Fruit fly (Drosophila melanogaster) whole organism, embryonic: Measurements from ENCODE around the gene CG34176.

Source experiments
- ATbp ChIP-seq: fragments of 200-800 bp; sonication (Bioruptor generic); optimal IDR thresholded peaks from 2 replicates; lab custom pipeline; 2017; ENCODE audit warnings: missing biosample characterization, mild to moderate bottlenecking, missing genetic modification characterization, missing genetic modification reagents
- Atf3 ChIP-seq: fragments of 200-800 bp; sonication (Bioruptor generic); optimal IDR thresholded peaks from 3 replicates; lab custom pipeline; 2016; ENCODE audit warnings: missing biosample characterization, missing genetic modification characterization
- Awh ChIP-seq: fragments of 200-800 bp; sonication (Bioruptor generic); IDR thresholded peaks from 2 replicates; pipeline ENCODE4, ENCODE4 v1.3.6; 2022; ENCODE audit warnings: missing biosample characterization, missing genetic modification characterization
- BtbVII ChIP-seq: fragments of 200-800 bp; sonication (Bioruptor generic); optimal IDR thresholded peaks from 3 replicates; lab custom pipeline; 2017; ENCODE audit warnings: missing biosample characterization, mild to moderate bottlenecking, missing genetic modification characterization
- CG10431 ChIP-seq: fragments of 200-800 bp; sonication (Bioruptor generic); optimal IDR thresholded peaks from 3 replicates; lab custom pipeline; 2018; ENCODE audit warnings: missing biosample characterization, mild to moderate bottlenecking, missing genetic modification characterization
- CG11504 ChIP-seq: fragments of 200-800 bp; sonication (Bioruptor generic); optimal IDR thresholded peaks from 3 replicates; lab custom pipeline; 2019; ENCODE audit warnings: missing biosample characterization, mild to moderate bottlenecking, missing genetic modification characterization, moderate library complexity
- CG12236 ChIP-seq: fragments of 200-800 bp; sonication (Bioruptor generic); optimal IDR thresholded peaks from 2 replicates; lab custom pipeline; 2016; ENCODE audit warnings: missing biosample characterization, missing genetic modification characterization
- CG12391 ChIP-seq: fragments of 200-800 bp; sonication (Bioruptor generic); optimal IDR thresholded peaks from 3 replicates; lab custom pipeline; 2018; ENCODE audit warnings: missing biosample characterization, mild to moderate bottlenecking, missing genetic modification characterization, moderate library complexity
- CG12942 ChIP-seq: fragments of 200-800 bp; sonication (Bioruptor generic); optimal IDR thresholded peaks from 3 replicates; lab custom pipeline; 2016; ENCODE audit warnings: missing biosample characterization, missing genetic modification characterization
- CG13424 ChIP-seq: fragments of 200-800 bp; sonication (Bioruptor generic); optimal IDR thresholded peaks from 2 replicates; lab custom pipeline; 2019; ENCODE audit warnings: missing biosample characterization, mild to moderate bottlenecking, missing genetic modification characterization, moderate library complexity
- CG14710 ChIP-seq: fragments of 200-800 bp; sonication (Bioruptor generic); optimal IDR thresholded peaks from 3 replicates; lab custom pipeline; 2019; ENCODE audit warnings: missing biosample characterization, mild to moderate bottlenecking, missing genetic modification characterization, moderate library complexity
- CG14860 ChIP-seq: fragments of 200-800 bp; sonication (Bioruptor generic); IDR thresholded peaks from 3 replicates; pipeline ENCODE4 v1.3.6; 2022; ENCODE audit warnings: missing biosample characterization, missing genetic modification characterization; ENCODE audit not compliant: partially characterized antibody
- CG17829 ChIP-seq: fragments of 200-800 bp; optimal IDR thresholded peaks from 2 replicates; lab custom pipeline; 2019; ENCODE audit warnings: missing biosample characterization, mild to moderate bottlenecking, missing genetic modification characterization, moderate library complexity
- CG2129 ChIP-seq: fragments of 200-800 bp; sonication (Bioruptor generic); IDR thresholded peaks from 2 replicates; pipeline ENCODE4 v1.3.6; 2022; ENCODE audit warnings: missing biosample characterization, missing genetic modification characterization; ENCODE audit not compliant: partially characterized antibody
- CG2889 ChIP-seq: fragments of 200-800 bp; sonication (Bioruptor generic); IDR thresholded peaks from 3 replicates; pipeline ENCODE4 v1.3.6; 2022; ENCODE audit warnings: missing biosample characterization, missing genetic modification characterization
- CG31224 ChIP-seq: fragments of 200-800 bp; sonication (Bioruptor generic); IDR thresholded peaks from 2 replicates; pipeline ENCODE4 v1.3.6; 2022; ENCODE audit warnings: missing biosample characterization, missing genetic modification characterization
- CG4730 ChIP-seq: fragments of 200-800 bp; sonication (Bioruptor generic); IDR thresholded peaks from 2 replicates; pipeline ENCODE4 v1.3.6; 2022; ENCODE audit warnings: missing biosample characterization, missing genetic modification characterization
- CG5180 ChIP-seq: fragments of 200-800 bp; sonication (Bioruptor generic); optimal IDR thresholded peaks from 3 replicates; lab custom pipeline; 2017; ENCODE audit warnings: missing biosample characterization, missing genetic modification characterization, mild to moderate bottlenecking, moderate library complexity, missing genetic modification reagents
- CG8281 ChIP-seq: fragments of 200-800 bp; sonication (Bioruptor generic); optimal IDR thresholded peaks from 2 replicates; lab custom pipeline; 2018; ENCODE audit warnings: missing biosample characterization, mild to moderate bottlenecking, missing genetic modification characterization, moderate library complexity
- CG8290 ChIP-seq, 3 experiments: fragments of 200-800 bp; sonication (Bioruptor generic); optimal IDR thresholded peaks; 2 replicates each; lab custom pipeline; 2016 to 2019; ENCODE audit warnings: missing biosample characterization in 3 of 3, missing genetic modification characterization in 3 of 3, mild to moderate bottlenecking in 2 of 3, moderate library complexity in 1 of 3
- Camta ChIP-seq: fragments of 200-800 bp; sonication (Bioruptor generic); optimal IDR thresholded peaks from 2 replicates; lab custom pipeline; 2016; ENCODE audit warnings: missing biosample characterization, missing genetic modification characterization
- CkIIα-i1 ChIP-seq: fragments of 200-800 bp; sonication (Bioruptor generic); IDR thresholded peaks from 2 replicates; pipeline ENCODE4 v1.3.6; 2022; ENCODE audit warnings: missing biosample characterization, missing genetic modification characterization
- Doc2 ChIP-seq: fragments of 200-800 bp; sonication (Bioruptor generic); IDR thresholded peaks from 2 replicates; pipeline ENCODE4 v1.3.6; 2022; ENCODE audit warnings: missing biosample characterization, missing genetic modification characterization
- Fer2 ChIP-seq: fragments of 200-800 bp; sonication (Bioruptor generic); optimal IDR thresholded peaks from 2 replicates; lab custom pipeline; 2018; ENCODE audit warnings: missing biosample characterization, mild to moderate bottlenecking, missing genetic modification characterization, moderate library complexity
- Hand ChIP-seq: fragments of 200-800 bp; sonication (Bioruptor generic); optimal IDR thresholded peaks from 2 replicates; lab custom pipeline; 2017; ENCODE audit warnings: mild to moderate bottlenecking, missing biosample characterization, missing genetic modification reagents, missing genetic modification characterization
- Lim3 ChIP-seq: fragments of 200-800 bp; sonication (Bioruptor generic); IDR thresholded peaks from 2 replicates; pipeline ENCODE4 v1.3.6; 2022; ENCODE audit warnings: missing biosample characterization, missing genetic modification characterization
- NC2α ChIP-seq: fragments of 200-800 bp; sonication (Bioruptor generic); optimal IDR thresholded peaks from 2 replicates; lab custom pipeline; 2016; ENCODE audit warnings: missing biosample characterization, missing genetic modification characterization
- NfI ChIP-seq: fragments of 200-800 bp; sonication (Bioruptor generic); optimal IDR thresholded peaks from 3 replicates; lab custom pipeline; 2018; ENCODE audit warnings: missing biosample characterization, mild to moderate bottlenecking, missing genetic modification characterization, moderate library complexity
- Side ChIP-seq: fragments of 200-800 bp; sonication (Bioruptor generic); optimal IDR thresholded peaks from 2 replicates; lab custom pipeline; 2016; ENCODE audit warnings: missing biosample characterization, missing genetic modification characterization
- aop ChIP-seq: fragments of 200-800 bp; sonication (Bioruptor generic); IDR thresholded peaks from 2 replicates; pipeline ENCODE4 v1.3.6; 2022; ENCODE audit warnings: missing biosample characterization, missing genetic modification characterization
- bab2 ChIP-seq: fragments of 200-800 bp; sonication (Bioruptor generic); optimal IDR thresholded peaks from 2 replicates; lab custom pipeline; 2016; ENCODE audit warnings: missing biosample characterization, missing genetic modification characterization
- bcd ChIP-seq: fragments of 200-800 bp; sonication (Bioruptor generic); optimal IDR thresholded peaks from 2 replicates; lab custom pipeline; 2017; ENCODE audit warnings: missing biosample characterization, mild to moderate bottlenecking, missing genetic modification characterization
- cg ChIP-seq: fragments of 200-800 bp; sonication (Bioruptor generic); optimal IDR thresholded peaks from 3 replicates; lab custom pipeline; 2019; ENCODE audit warnings: missing biosample characterization, mild to moderate bottlenecking, missing genetic modification characterization, moderate library complexity
- dm ChIP-seq: fragments of 200-800 bp; sonication (Bioruptor generic); optimal IDR thresholded peaks from 3 replicates; lab custom pipeline; 2016; ENCODE audit warnings: missing biosample characterization, missing genetic modification characterization
- gce ChIP-seq: fragments of 200-800 bp; sonication (Bioruptor generic); IDR thresholded peaks from 3 replicates; pipeline ENCODE4 v1.3.6; 2022; ENCODE audit warnings: missing biosample characterization, missing genetic modification characterization
- grau ChIP-seq: fragments of 200-800 bp; optimal IDR thresholded peaks from 3 replicates; lab custom pipeline; 2019; ENCODE audit warnings: missing biosample characterization, mild to moderate bottlenecking, missing genetic modification characterization, moderate library complexity
- ham ChIP-seq: fragments of 200-800 bp; sonication (Bioruptor generic); IDR thresholded peaks from 2 replicates; pipeline ENCODE4 v1.3.6; 2022; ENCODE audit warnings: missing biosample characterization, missing genetic modification characterization
- ind ChIP-seq: fragments of 200-800 bp; sonication (Bioruptor generic); optimal IDR thresholded peaks from 3 replicates; lab custom pipeline; 2016; ENCODE audit warnings: missing biosample characterization, missing genetic modification characterization
- lab ChIP-seq: fragments of 200-800 bp; sonication (Bioruptor generic); optimal IDR thresholded peaks from 3 replicates; lab custom pipeline; 2017; ENCODE audit warnings: missing biosample characterization, missing genetic modification characterization, mild to moderate bottlenecking, moderate library complexity, missing genetic modification reagents
- mld ChIP-seq: fragments of 200-800 bp; sonication (Bioruptor generic); IDR thresholded peaks from 3 replicates; pipeline ENCODE4 v1.3.6; 2022; ENCODE audit warnings: missing biosample characterization, missing genetic modification characterization; ENCODE audit not compliant: partially characterized antibody
- nom ChIP-seq: fragments of 200-800 bp; sonication (Bioruptor generic); optimal IDR thresholded peaks from 2 replicates; lab custom pipeline; 2017; ENCODE audit warnings: missing biosample characterization, missing genetic modification characterization, mild to moderate bottlenecking, moderate library complexity, missing genetic modification reagents
- peb ChIP-seq: fragments of 200-800 bp; sonication (Bioruptor generic); IDR thresholded peaks from 2 replicates; pipeline ENCODE4 v1.3.6; 2022; ENCODE audit warnings: missing biosample characterization, missing genetic modification characterization
- row ChIP-seq: fragments of 200-800 bp; sonication (Bioruptor generic); IDR thresholded peaks from 3 replicates; pipeline ENCODE4 v1.3.6; 2022; ENCODE audit warnings: missing biosample characterization, missing genetic modification characterization
- shn ChIP-seq: fragments of 200-800 bp; sonication (Bioruptor generic); optimal IDR thresholded peaks from 3 replicates; lab custom pipeline; 2016; ENCODE audit warnings: missing biosample characterization, missing genetic modification characterization
- sob ChIP-seq: fragments of 200-800 bp; sonication (Bioruptor generic); IDR thresholded peaks from 2 replicates; pipeline ENCODE4 v1.3.6; 2022; ENCODE audit warnings: missing biosample characterization, missing genetic modification characterization
- stc ChIP-seq: fragments of 200-800 bp; sonication (Bioruptor generic); IDR thresholded peaks from 2 replicates; pipeline ENCODE4 v1.3.6; 2022; ENCODE audit warnings: missing biosample characterization, missing genetic modification characterization
- stwl ChIP-seq: fragments of 200-800 bp; sonication (Bioruptor generic); optimal IDR thresholded peaks from 3 replicates; lab custom pipeline; 2018; ENCODE audit warnings: missing biosample characterization, mild to moderate bottlenecking, missing genetic modification characterization, moderate library complexity
- wek ChIP-seq: fragments of 200-800 bp; sonication (Bioruptor generic); optimal IDR thresholded peaks from 3 replicates; lab custom pipeline; 2018; ENCODE audit warnings: missing biosample characterization, mild to moderate bottlenecking, missing genetic modification characterization, moderate library complexity

The CG34176 gene

dm6 chr2L:4030236-4030943, 26.5 kb downstream of the CG34176 start (continued):
- TF ChIP-seq ind = peak; percentile 77
- peak; percentile 78 for TF ChIP-seq Side (GFP tag; lab: Kevin White, UChicago)
- peak; percentile 93 for TF ChIP-seq CG11504 (tag; lab: Kevin White, UChicago)
- no peak for TF ChIP-seq CG2129 (GFP tag; lab: Robert Waterston, UW)
- TF ChIP-seq Awh (GFP tag; lab: Robert Waterston, UW) = peak; percentile 89
- TF ChIP-seq grau = peak; percentile 84
- TF ChIP-seq CG8281 = peak; percentile 63
- TF ChIP-seq stwl (tag; lab: Kevin White, UChicago) = peak; percentile 26
- TF ChIP-seq CG12391 (tag; lab: Kevin White, UChicago) = peak; percentile 86
- peak; percentile 91 for TF ChIP-seq gce
- no peak for TF ChIP-seq ham (GFP tag; lab: Robert Waterston, UW)
- peak; percentile 83 for TF ChIP-seq bab2 (GFP tag; lab: Kevin White, UChicago)
- TF ChIP-seq stc (GFP tag; lab: Robert Waterston, UW) = peak; percentile 88
- TF ChIP-seq ATbp = peak; percentile 84
- no peak for TF ChIP-seq nom (GFP tag; lab: Kevin White, UChicago)
- peak; percentile 66 for TF ChIP-seq CG10431 (GFP tag; lab: Kevin White, UChicago)
- peak; percentile 27 for TF ChIP-seq Fer2
- peak; percentile 75 for TF ChIP-seq CG4730 (GFP tag; lab: Robert Waterston, UW)
- peak; percentile 98 for TF ChIP-seq CG5180 (GFP tag; lab: Kevin White, UChicago)
- 0 out of 2 replicates have a peak, but pooled peaks have one; percentile 49 for TF ChIP-seq Lim3 (GFP tag; lab: Robert Waterston, UW)
- no peak for TF ChIP-seq Doc2
- peak; percentile 98 for TF ChIP-seq CG14860 (GFP tag; lab: Robert Waterston, UW)
- peak; percentile 79 for TF ChIP-seq sob (GFP tag; lab: Robert Waterston, UW)
- peak; percentile 60 for TF ChIP-seq dm
- TF ChIP-seq CG17829 (tag; lab: Kevin White, UChicago) = peak; percentile 92
- peak; percentile 84 for TF ChIP-seq peb (GFP tag; lab: Robert Waterston, UW)
- TF ChIP-seq NC2α (GFP tag; lab: Kevin White, UChicago) = peak; percentile 67
- peak; percentile 41; the same call in 1 of the 3 replicates for TF ChIP-seq CG2889 (GFP tag; lab: Robert Waterston, UW)
- no peak for TF ChIP-seq cg (GFP tag; lab: Kevin White, UChicago)
- peak; percentile 36 for TF ChIP-seq wek
- peak; percentile 71 for TF ChIP-seq Atf3 (GFP tag; lab: Kevin White, UChicago)
- peak; percentile 81 for TF ChIP-seq CG8290 (GFP tag; optimal IDR thresholded peaks at IDR 0.05; lab: Kevin White, UChicago)
- TF ChIP-seq CG8290 (tag; optimal IDR thresholded peaks at IDR 0.05; lab: Kevin White, UChicago) = peak; percentile 76 to 84
- TF ChIP-seq shn (GFP tag; lab: Kevin White, UChicago) = peak; percentile 80
- peak; percentile 85 for TF ChIP-seq CG14710 (tag; lab: Kevin White, UChicago)
- TF ChIP-seq CG12236 = peak; percentile 69
- no peak for TF ChIP-seq Hand (GFP tag; lab: Kevin White, UChicago)
- TF ChIP-seq CG12942 (GFP tag; lab: Kevin White, UChicago) = peak; percentile 75
- peak; percentile 91 for TF ChIP-seq row (GFP tag; lab: Robert Waterston, UW)
- TF ChIP-seq BtbVII (GFP tag; lab: Kevin White, UChicago) = peak; percentile 26
- peak; percentile 83 for TF ChIP-seq Camta (GFP tag; lab: Kevin White, UChicago)
- peak; percentile 74 for TF ChIP-seq bcd (GFP tag; lab: Kevin White, UChicago)
- TF ChIP-seq mld = peak; percentile 95
- TF ChIP-seq CG31224 (GFP tag; lab: Robert Waterston, UW) = peak; percentile 55
- TF ChIP-seq aop (GFP tag; lab: Robert Waterston, UW) = peak; percentile 77; the same call in 1 of the 2 replicates
- TF ChIP-seq CG13424 (tag; lab: Kevin White, UChicago) = peak; percentile 89
- peak; percentile 74 for TF ChIP-seq NfI (GFP tag; lab: Kevin White, UChicago)
- TF ChIP-seq lab (GFP tag; lab: Kevin White, UChicago) = peak; percentile 75
- peak; percentile 28; the same call in 1 of the 2 replicates for TF ChIP-seq CkIIα-i1 (GFP tag; lab: Robert Waterston, UW)
